Worm (Caenorhabditis elegans): ENCODE results near the gene lon-3.

Gene lon-3

DNA sequence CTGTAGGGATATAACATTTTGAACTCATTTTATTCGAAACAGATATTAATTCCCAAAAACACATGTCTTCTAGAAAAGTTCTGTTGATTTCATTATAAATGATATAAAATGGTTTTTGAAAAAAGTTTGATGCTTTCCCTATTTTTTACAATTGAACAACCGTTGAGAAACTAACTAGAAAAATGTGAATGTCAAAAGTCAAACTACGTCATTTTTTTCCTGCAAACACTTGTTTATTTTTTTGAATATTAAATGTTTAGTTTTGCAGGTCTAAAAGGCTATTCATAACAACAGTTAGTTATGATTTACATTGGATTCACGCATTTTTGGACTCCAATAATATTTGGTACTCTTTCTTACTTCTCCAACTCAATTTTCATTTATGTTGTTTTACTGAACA lies 35.5 kb downstream of the lon-3 start, which contains the start of gene srj-4:
Gene srj-4 (plus strand): TSS at position 301 of the 400 bp plus-strand sequence.
- TF ChIP-seq W03F9.2 (tag; optimal IDR thresholded peaks at IDR 0.05) (no peak), dao-5 (tag; optimal IDR thresholded peaks at IDR 0.05) (no peak), him-1 (tag; optimal IDR thresholded peaks at IDR 0.05) (no peak)

DNA sequence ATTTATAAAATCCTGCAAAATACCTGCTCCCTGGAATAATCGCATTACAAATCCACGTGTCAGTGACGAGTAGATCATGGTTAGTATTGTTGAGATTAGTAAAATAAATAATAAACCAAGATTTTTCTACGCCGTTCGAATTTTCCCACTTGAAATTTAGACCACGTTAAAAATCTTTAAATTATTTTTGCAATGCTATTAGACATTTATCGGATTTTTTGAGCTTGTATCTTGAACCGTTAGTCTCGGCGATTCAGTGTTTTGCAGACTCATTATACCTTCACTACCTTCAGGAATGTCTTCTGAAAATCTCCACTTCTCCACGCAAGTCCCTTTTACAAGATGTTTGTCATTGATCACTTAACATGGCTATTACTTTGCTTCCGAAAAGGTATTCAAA lies 36.2 kb downstream of the lon-3 start, which contains the start of gene C27A7.5:
Gene C27A7.5 (minus strand): TSS at position 101 of the 400 bp plus-strand sequence.
- TF ChIP-seq him-1 (tag; optimal IDR thresholded peaks at IDR 0.05) (no peak), W03F9.2 (tag; optimal IDR thresholded peaks at IDR 0.05) (no peak), dao-5 (tag; optimal IDR thresholded peaks at IDR 0.05) (no peak)

DNA sequence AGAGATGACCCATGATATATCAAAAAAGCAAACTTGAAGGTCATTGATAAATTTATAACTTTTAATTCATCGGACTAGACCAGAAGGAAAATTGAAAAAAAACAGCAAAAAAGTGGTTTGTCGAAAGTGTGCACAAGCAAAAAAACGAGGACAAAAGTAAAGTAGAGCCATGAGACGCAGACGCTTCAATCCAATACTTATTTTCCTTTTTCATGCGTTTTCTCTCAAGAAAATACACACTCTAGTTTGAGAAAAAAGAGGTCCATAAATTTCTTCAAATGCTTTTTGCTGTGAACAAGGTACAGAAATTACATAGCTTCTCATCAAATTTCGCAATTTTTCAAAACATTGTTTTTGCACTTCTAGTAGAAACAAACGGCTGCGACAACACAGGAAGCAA lies 37.3 kb downstream of the lon-3 start:
- TF ChIP-seq dao-5 (tag; optimal IDR thresholded peaks at IDR 0.05) (no peak), W03F9.2 (tag; optimal IDR thresholded peaks at IDR 0.05) (no peak), him-1 (tag; optimal IDR thresholded peaks at IDR 0.05) (no peak)

DNA sequence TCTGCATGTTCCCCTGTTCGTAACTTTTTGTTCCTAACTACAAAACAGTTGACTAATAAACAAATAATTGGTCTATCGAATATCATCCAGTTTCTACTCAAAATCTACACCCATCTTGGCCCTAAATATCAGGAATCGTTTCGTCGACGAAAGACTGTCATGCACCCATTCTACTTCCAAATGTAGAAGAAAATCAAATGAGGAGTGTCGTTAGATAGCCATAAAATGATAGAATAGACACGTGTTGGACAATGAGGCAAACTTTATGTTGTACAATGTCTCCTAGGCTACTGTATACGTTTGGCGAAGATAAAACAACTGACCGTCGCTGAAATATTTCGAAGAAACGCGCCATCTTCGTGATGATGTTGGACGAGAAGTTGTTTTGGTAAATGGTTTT lies 38.5 kb downstream of the lon-3 start:
- TF ChIP-seq dao-5 (tag; optimal IDR thresholded peaks at IDR 0.05) (no peak), him-1 (tag; optimal IDR thresholded peaks at IDR 0.05) (no peak), W03F9.2 (tag; optimal IDR thresholded peaks at IDR 0.05) (no peak)

DNA sequence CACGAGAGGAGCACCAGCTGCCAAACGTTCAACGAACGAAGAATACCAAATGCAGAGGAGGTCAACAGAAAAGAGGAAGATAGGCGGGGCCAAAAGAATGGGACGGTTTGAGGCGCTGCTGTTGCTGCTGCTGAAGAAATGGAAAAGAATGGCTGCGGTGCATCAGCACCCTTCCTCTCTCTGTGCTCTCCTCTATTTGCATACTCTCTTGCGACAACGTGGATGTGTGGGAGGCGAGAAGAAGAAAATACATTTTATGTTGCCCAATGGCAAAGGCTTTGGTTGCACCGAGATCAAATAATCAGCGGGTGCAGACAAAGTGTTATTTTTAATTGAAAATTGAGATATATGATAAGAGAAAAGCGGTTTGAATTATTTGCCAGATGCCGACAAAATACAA lies 40.1 kb downstream of the lon-3 start:
- no peak for TF ChIP-seq W03F9.2 (tag; optimal IDR thresholded peaks at IDR 0.05)
- no peak for TF ChIP-seq him-1 (tag; optimal IDR thresholded peaks at IDR 0.05)
- no peak for TF ChIP-seq dao-5 (tag; optimal IDR thresholded peaks at IDR 0.05)

DNA sequence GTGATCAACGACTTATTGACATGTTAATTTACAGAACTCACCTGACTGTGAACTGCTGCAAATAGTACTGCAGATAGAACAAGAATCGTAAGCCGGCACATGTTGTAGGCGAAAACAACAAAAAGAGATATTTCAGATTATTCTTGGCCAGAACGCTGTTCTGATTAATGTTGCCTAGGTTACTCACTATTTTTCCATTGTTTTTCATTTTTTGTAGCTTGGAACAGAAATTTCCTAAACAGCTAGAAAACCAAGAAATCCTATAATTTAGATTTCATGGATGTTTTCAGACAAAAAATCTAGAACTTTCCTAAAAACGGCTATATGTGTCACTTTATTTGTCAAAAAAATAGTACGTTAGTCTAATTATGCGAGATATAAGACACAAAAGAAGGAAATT lies 43.9 kb downstream of the lon-3 start, which contains the start of gene C27A7.9:
Gene C27A7.9 (minus strand): TSS at position 101 of the 400 bp plus-strand sequence.
- TF ChIP-seq him-1 (tag; optimal IDR thresholded peaks at IDR 0.05) (no peak), dao-5 (tag; optimal IDR thresholded peaks at IDR 0.05) (no peak), W03F9.2 (tag; optimal IDR thresholded peaks at IDR 0.05) (no peak)

DNA sequence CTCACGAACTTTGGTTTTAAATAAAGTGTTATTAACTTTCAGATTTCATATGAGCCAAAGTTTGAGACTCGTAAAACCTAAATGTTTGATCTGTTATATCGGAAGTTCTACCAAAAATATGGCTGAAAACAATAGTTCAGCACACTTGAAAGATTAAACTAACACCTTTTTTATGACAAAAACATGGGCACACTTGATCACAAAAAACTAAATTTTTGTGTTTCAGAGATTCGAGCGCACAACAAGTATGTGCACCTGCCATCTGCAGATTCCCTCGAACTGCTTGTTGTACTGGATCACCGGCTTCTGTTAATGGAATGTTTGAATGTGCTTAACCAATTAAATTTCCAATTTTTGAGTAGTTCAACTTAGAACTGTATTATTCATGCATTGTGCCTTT lies 44.7 kb downstream of the lon-3 start:
- TF ChIP-seq him-1 (tag; optimal IDR thresholded peaks at IDR 0.05) (no peak), W03F9.2 (tag; optimal IDR thresholded peaks at IDR 0.05) (no peak), dao-5 (tag; optimal IDR thresholded peaks at IDR 0.05) (no peak)

DNA sequence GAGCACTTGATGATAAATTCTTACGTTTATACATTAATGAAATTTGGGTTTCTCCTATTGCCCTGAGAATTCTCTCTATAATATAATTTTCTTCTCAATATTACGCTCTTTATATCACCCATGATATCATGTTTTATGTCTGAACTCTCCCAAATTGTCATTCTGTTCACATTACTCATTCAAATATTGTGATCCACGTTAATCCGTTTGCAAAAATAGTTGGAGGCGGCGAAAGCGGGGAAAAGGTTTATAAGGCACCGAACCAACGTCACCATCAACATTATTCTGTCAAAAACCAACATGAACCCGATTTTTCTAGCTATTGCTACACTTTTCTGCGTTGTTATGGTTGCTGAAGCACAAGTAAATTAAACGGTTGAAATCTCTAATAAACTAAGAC lies 45.6 kb downstream of the lon-3 start, which contains the start of gene C27A7.8:
Gene C27A7.8 (plus strand): TSS at position 301 of the 400 bp plus-strand sequence.
- TF ChIP-seq dao-5 (tag; optimal IDR thresholded peaks at IDR 0.05) = no peak
- no peak for TF ChIP-seq him-1 (tag; optimal IDR thresholded peaks at IDR 0.05)
- TF ChIP-seq W03F9.2 (tag; optimal IDR thresholded peaks at IDR 0.05) = no peak

DNA sequence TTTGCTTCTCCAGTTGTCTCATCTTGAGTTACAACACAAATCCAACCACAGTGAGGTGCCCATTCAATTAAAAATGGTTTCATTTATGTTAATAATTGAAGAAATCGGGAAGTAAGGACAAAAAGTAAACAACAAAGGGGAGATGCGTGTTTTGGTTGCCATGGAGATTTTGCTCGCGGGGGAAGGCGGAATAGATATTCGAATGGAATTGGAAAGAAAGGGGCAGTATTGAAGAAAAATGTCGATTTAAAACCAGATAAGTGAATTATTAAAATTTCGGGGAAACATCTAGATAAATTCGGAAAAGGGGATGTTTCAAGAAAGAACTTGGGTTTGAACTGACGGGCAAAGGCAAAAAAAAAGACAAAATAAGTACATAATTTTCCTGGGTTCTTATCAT lies 47.8 kb downstream of the lon-3 start, which contains the start of gene che-11:
Gene che-11 (minus strand): TSS at position 101 of the 400 bp plus-strand sequence.
- TF ChIP-seq W03F9.2 (tag; optimal IDR thresholded peaks at IDR 0.05) (no peak), dao-5 (tag; optimal IDR thresholded peaks at IDR 0.05) (no peak), him-1 (tag; optimal IDR thresholded peaks at IDR 0.05) (no peak)
